Worm (Caenorhabditis elegans): ENCODE measurements around the gene C46C2.7.
"Not testable (repeated sequence)": the region's sequence is repeated elsewhere in the genome, so short reads cannot be mapped to it uniquely, and the experiment has no call there.

- TF ChIP-seq klf-2 (GFP tag; conservative IDR thresholded peaks at IDR 0.05); flt-1 (GFP tag; IDR thresholded peaks at IDR 0.05); ztf-29 (GFP tag; IDR thresholded peaks at IDR 0.05); tab-1 (GFP tag; IDR thresholded peaks at IDR 0.05); med-1 (GFP tag; optimal IDR thresholded peaks at IDR 0.05; ENCODE audit: insufficient read depth); cog-1 (tag; optimal IDR thresholded peaks at IDR 0.05): not testable (repeated sequence)
- TF ChIP-seq ref-1 (GFP tag; conservative IDR thresholded peaks at IDR 0.05): peak; percentile 74
Observed at ce11 chrIV:9196023-9196636, 1.5 kb downstream of the C46C2.7 start.

All from whole organism, midembryonic.